Worm (Caenorhabditis elegans) whole organism, mixed stage, embryonic: ENCODE results near the gene cdf-2.

Experiments
- blmp-1 ChIP-seq: fragments of 150-350 bp; optimal IDR thresholded peaks from 2 replicates; lab custom pipeline; 2014; ENCODE audit warnings: missing biosample characterization, missing genetic modification characterization
- ceh-39 ChIP-seq: fragments of 150-350 bp; optimal IDR thresholded peaks from 2 replicates; lab custom pipeline; 2014; ENCODE audit warnings: missing biosample characterization, missing genetic modification characterization
- elt-3 ChIP-seq: fragments of 150-350 bp; optimal IDR thresholded peaks from 2 replicates; lab custom pipeline; 2014; ENCODE audit warnings: missing biosample characterization, missing genetic modification characterization
- lin-13 ChIP-seq: fragments of 150-350 bp; optimal IDR thresholded peaks from 2 replicates; lab custom pipeline; 2014; ENCODE audit warnings: missing biosample characterization, missing genetic modification characterization
- mep-1 ChIP-seq: fragments of 150-350 bp; optimal IDR thresholded peaks from 2 replicates; lab custom pipeline; 2017; ENCODE audit warnings: missing biosample characterization, missing genetic modification reagents, missing genetic modification characterization, inconsistent platforms
- nhr-237 ChIP-seq: fragments of 150-350 bp; optimal IDR thresholded peaks from 2 replicates; lab custom pipeline; 2014; ENCODE audit warnings: missing biosample characterization, missing genetic modification characterization
- nhr-76 ChIP-seq: sonication (generic microtip); optimal IDR thresholded peaks from 2 replicates; lab custom pipeline; 2017; ENCODE audit warnings: missing biosample characterization, missing genetic modification characterization
- pha-4 ChIP-seq: fragments of 150-350 bp; optimal IDR thresholded peaks from 2 replicates; lab custom pipeline; 2018; ENCODE audit warnings: missing biosample characterization, missing genetic modification reagents, missing genetic modification characterization

- TF ChIP-seq elt-3 (tag; lab: Kevin White, UChicago) (no peak), pha-4 (tag; lab: Kevin White, UChicago) (no peak), blmp-1 (no peak), nhr-237 (tag; lab: Kevin White, UChicago) (no peak), lin-13 (no peak), mep-1 (tag; lab: Kevin White, UChicago) (no peak), ceh-39 (no peak), nhr-76 (tag; lab: Kevin White, UChicago) (no peak)
Observed at ce11 chrX:12438266-12438665, 28.5 kb downstream of the cdf-2 start.
